Fruit fly (Drosophila melanogaster) S2 (cell line): ENCODE results near the gene Sodh1.

Source experiments
- CG8478 ChIP-seq: fragments of >200 bp; optimal IDR thresholded peaks from 2 replicates; lab custom pipeline; 2018
- CTCF ChIP-seq, 2 experiments: fragments of >200 bp; optimal IDR thresholded peaks; 2 replicates each; lab custom pipeline; 2018

dm6 chr3R:7059015-7059414 lies 6.9 kb downstream of the Sodh1 start, which contains the start of gene dj:
- TF ChIP-seq CG8478 (lab: Kevin White, UChicago) (no peak), CTCF (optimal IDR thresholded peaks at IDR 0.05; lab: Kevin White, UChicago) (no peak)
